Fruit fly (Drosophila melanogaster) whole organism, embryonic: ENCODE measurements around the gene Cyp18a1.

ENCODE experiments used
- Ada2b ChIP-seq: fragments of 200-800 bp; sonication (Bioruptor generic); IDR thresholded peaks from 2 replicates; pipeline ENCODE4 v1.3.6; 2022; ENCODE audit warnings: missing biosample characterization, missing genetic modification characterization
- Blimp-1 ChIP-seq: fragments of 200-800 bp; sonication (Bioruptor generic); optimal IDR thresholded peaks from 3 replicates; lab custom pipeline; 2018; ENCODE audit warnings: missing biosample characterization, missing genetic modification characterization, mild to moderate bottlenecking, moderate library complexity, missing genetic modification reagents
- CG11247 ChIP-seq: fragments of 200-800 bp; sonication (Bioruptor generic); IDR thresholded peaks from 2 replicates; pipeline ENCODE4 v1.3.6; 2022; ENCODE audit warnings: missing biosample characterization, missing genetic modification characterization
- CG11504 ChIP-seq: fragments of 200-800 bp; sonication (Bioruptor generic); optimal IDR thresholded peaks from 3 replicates; lab custom pipeline; 2019; ENCODE audit warnings: missing biosample characterization, mild to moderate bottlenecking, missing genetic modification characterization, moderate library complexity
- CG12659 ChIP-seq: fragments of 200-800 bp; sonication (Bioruptor generic); optimal IDR thresholded peaks from 3 replicates; lab custom pipeline; 2017; ENCODE audit warnings: mild to moderate bottlenecking, missing biosample characterization, missing genetic modification reagents, missing genetic modification characterization
- CG15696 ChIP-seq: fragments of 200-800 bp; sonication (Bioruptor generic); optimal IDR thresholded peaks from 2 replicates; lab custom pipeline; 2019; ENCODE audit warnings: missing biosample characterization, mild to moderate bottlenecking, missing genetic modification characterization, moderate library complexity
- CG17186 ChIP-seq: fragments of 200-800 bp; sonication (Bioruptor generic); optimal IDR thresholded peaks from 3 replicates; lab custom pipeline; 2017; ENCODE audit warnings: missing biosample characterization, missing genetic modification reagents, missing genetic modification characterization
- CG1792 ChIP-seq: fragments of 200-800 bp; sonication (Bioruptor generic); optimal IDR thresholded peaks from 2 replicates; lab custom pipeline; 2016; ENCODE audit warnings: missing biosample characterization, missing genetic modification characterization
- CG18599 ChIP-seq: fragments of 200-800 bp; sonication (Bioruptor generic); optimal IDR thresholded peaks from 3 replicates; lab custom pipeline; 2017; ENCODE audit warnings: missing biosample characterization, missing genetic modification characterization, mild to moderate bottlenecking, moderate library complexity, missing genetic modification reagents
- CG34224 ChIP-seq: fragments of 200-800 bp; sonication (Bioruptor generic); IDR thresholded peaks from 3 replicates; pipeline ENCODE4 v1.3.6; 2022; ENCODE audit warnings: missing biosample characterization, missing genetic modification characterization; ENCODE audit not compliant: partially characterized antibody
- CG42726 ChIP-seq: fragments of 200-800 bp; sonication (Bioruptor generic); IDR thresholded peaks from 2 replicates; pipeline ENCODE4 v1.3.6; 2022; ENCODE audit warnings: missing biosample characterization, missing genetic modification characterization; ENCODE audit not compliant: partially characterized antibody
- CG4707 ChIP-seq: fragments of 200-800 bp; sonication (Bioruptor generic); optimal IDR thresholded peaks from 2 replicates; lab custom pipeline; 2018; ENCODE audit warnings: missing biosample characterization, mild to moderate bottlenecking, missing genetic modification characterization, moderate library complexity
- CG5245 ChIP-seq: fragments of 200-800 bp; sonication (Bioruptor generic); optimal IDR thresholded peaks from 3 replicates; lab custom pipeline; 2016; ENCODE audit warnings: missing biosample characterization, missing genetic modification characterization
- CG8944 ChIP-seq: fragments of 200-800 bp; sonication (Bioruptor generic); optimal IDR thresholded peaks from 3 replicates; lab custom pipeline; 2016; ENCODE audit warnings: missing biosample characterization, missing genetic modification characterization
- CoRest ChIP-seq: fragments of 200-800 bp; sonication (Bioruptor generic); optimal IDR thresholded peaks from 3 replicates; lab custom pipeline; 2018; ENCODE audit warnings: missing biosample characterization, mild to moderate bottlenecking, missing genetic modification characterization, moderate library complexity
- D19B ChIP-seq: fragments of 200-800 bp; sonication (Bioruptor generic); optimal IDR thresholded peaks from 2 replicates; lab custom pipeline; 2017; ENCODE audit warnings: missing biosample characterization, mild to moderate bottlenecking, missing genetic modification characterization
- Drgx ChIP-seq: fragments of 200-800 bp; sonication (Bioruptor generic); IDR thresholded peaks from 2 replicates; pipeline ENCODE4 v1.3.6; 2022; ENCODE audit warnings: missing biosample characterization, missing genetic modification characterization
- E2f1 ChIP-seq: fragments of 200-800 bp; sonication (Bioruptor generic); IDR thresholded peaks from 2 replicates; pipeline ENCODE4 v1.3.6; 2022; ENCODE audit warnings: missing biosample characterization, missing genetic modification characterization
- H2.0 ChIP-seq: fragments of 200-800 bp; sonication (Bioruptor generic); IDR thresholded peaks from 2 replicates; pipeline ENCODE4 v1.3.6; 2022; ENCODE audit warnings: missing biosample characterization, missing genetic modification characterization
- HmgD ChIP-seq: fragments of 200-800 bp; sonication (Bioruptor generic); optimal IDR thresholded peaks from 3 replicates; lab custom pipeline; 2016; ENCODE audit warnings: missing biosample characterization, missing genetic modification characterization
- Kr ChIP-seq: fragments of 200-800 bp; sonication (Bioruptor generic); optimal IDR thresholded peaks from 2 replicates; lab custom pipeline; 2017; ENCODE audit warnings: missing biosample characterization, mild to moderate bottlenecking, missing genetic modification characterization
- MESR4 ChIP-seq: fragments of 200-800 bp; sonication (Bioruptor generic); optimal IDR thresholded peaks from 2 replicates; lab custom pipeline; 2018; ENCODE audit warnings: missing biosample characterization, mild to moderate bottlenecking, missing genetic modification characterization, moderate library complexity
- Med ChIP-seq: fragments of 200-800 bp; sonication (Bioruptor generic); peaks from one replicate; lab custom pipeline; 2016; ENCODE audit warnings: missing biosample characterization, missing genetic modification characterization, mild to moderate bottlenecking, inconsistent platforms, moderate library complexity
- Mrtf ChIP-seq: fragments of 200-800 bp; sonication (Bioruptor generic); IDR thresholded peaks from 3 replicates; pipeline ENCODE4 v1.3.6; 2022; ENCODE audit warnings: missing biosample characterization, missing genetic modification characterization
- Nf-YC ChIP-seq: fragments of 200-800 bp; optimal IDR thresholded peaks from 3 replicates; lab custom pipeline; 2019; ENCODE audit warnings: missing biosample characterization, mild to moderate bottlenecking, missing genetic modification characterization, moderate library complexity
- Poxn ChIP-seq: fragments of 200-800 bp; sonication (Bioruptor generic); IDR thresholded peaks from 2 replicates; pipeline ENCODE4 v1.3.6; 2022; ENCODE audit warnings: missing biosample characterization, missing genetic modification characterization
- Usf ChIP-seq: fragments of 200-800 bp; sonication (Bioruptor generic); optimal IDR thresholded peaks from 2 replicates; lab custom pipeline; 2017; ENCODE audit warnings: missing genotype, missing biosample characterization, missing genetic modification characterization
- abd-A ChIP-seq: fragments of 200-800 bp; sonication (Bioruptor generic); optimal IDR thresholded peaks from 3 replicates; lab custom pipeline; 2019; ENCODE audit warnings: missing biosample characterization, mild to moderate bottlenecking, missing genetic modification characterization, moderate library complexity
- bsh ChIP-seq, 2 experiments: fragments of 200-800 bp; sonication (Bioruptor generic); optimal IDR thresholded peaks; 2 replicates each; lab custom pipeline; 2017 to 2018; ENCODE audit warnings: mild to moderate bottlenecking in 2 of 2, missing biosample characterization in 2 of 2, missing genetic modification characterization in 2 of 2, moderate library complexity in 1 of 2
- cato ChIP-seq: fragments of 200-800 bp; sonication (Bioruptor generic); optimal IDR thresholded peaks from 2 replicates; lab custom pipeline; 2016; ENCODE audit warnings: missing biosample characterization, missing genetic modification characterization, borderline replicate concordance
- ems ChIP-seq: fragments of 200-800 bp; sonication (Bioruptor generic); optimal IDR thresholded peaks from 3 replicates; lab custom pipeline; 2016; ENCODE audit warnings: missing biosample characterization, missing genetic modification characterization
- exex ChIP-seq: fragments of 200-800 bp; sonication (Bioruptor generic); optimal IDR thresholded peaks from 4 replicates; lab custom pipeline; 2018; ENCODE audit warnings: missing biosample characterization, mild to moderate bottlenecking, missing genetic modification characterization, moderate library complexity
- gcm2 ChIP-seq: fragments of 200-800 bp; sonication (Bioruptor generic); optimal IDR thresholded peaks from 2 replicates; lab custom pipeline; 2016; ENCODE audit warnings: missing biosample characterization, missing genetic modification characterization
- gem ChIP-seq: fragments of 200-800 bp; sonication (Bioruptor generic); optimal IDR thresholded peaks from 2 replicates; lab custom pipeline; 2019; ENCODE audit warnings: missing biosample characterization, mild to moderate bottlenecking, missing genetic modification characterization, moderate library complexity
- grau ChIP-seq: fragments of 200-800 bp; optimal IDR thresholded peaks from 3 replicates; lab custom pipeline; 2019; ENCODE audit warnings: missing biosample characterization, mild to moderate bottlenecking, missing genetic modification characterization, moderate library complexity
- kay ChIP-seq: fragments of 200-800 bp; sonication (Bioruptor generic); optimal IDR thresholded peaks from 2 replicates; lab custom pipeline; 2016; ENCODE audit warnings: missing biosample characterization, missing genetic modification characterization
- knrl ChIP-seq: fragments of 200-800 bp; sonication (Bioruptor generic); IDR thresholded peaks from 3 replicates; pipeline ENCODE4 v1.3.6; 2022; ENCODE audit warnings: missing biosample characterization, missing genetic modification characterization; ENCODE audit not compliant: partially characterized antibody
- mld ChIP-seq: fragments of 200-800 bp; sonication (Bioruptor generic); IDR thresholded peaks from 3 replicates; pipeline ENCODE4 v1.3.6; 2022; ENCODE audit warnings: missing biosample characterization, missing genetic modification characterization; ENCODE audit not compliant: partially characterized antibody
- odd ChIP-seq: fragments of 200-800 bp; sonication (Bioruptor generic); optimal IDR thresholded peaks from 2 replicates; lab custom pipeline; 2017; ENCODE audit warnings: missing biosample characterization, mild to moderate bottlenecking, missing genetic modification characterization
- onecut ChIP-seq: fragments of 200-800 bp; sonication (Bioruptor generic); IDR thresholded peaks from 2 replicates; pipeline ENCODE4 v1.3.6; 2022; ENCODE audit warnings: missing biosample characterization, missing genetic modification characterization
- rib ChIP-seq: fragments of 200-800 bp; sonication (Bioruptor generic); IDR thresholded peaks from 2 replicates; pipeline ENCODE4 v1.3.6; 2022; ENCODE audit warnings: missing biosample characterization, missing genetic modification characterization
- stwl ChIP-seq: fragments of 200-800 bp; sonication (Bioruptor generic); optimal IDR thresholded peaks from 3 replicates; lab custom pipeline; 2018; ENCODE audit warnings: missing biosample characterization, mild to moderate bottlenecking, missing genetic modification characterization, moderate library complexity
- tin ChIP-seq: fragments of 200-800 bp; sonication (Bioruptor generic); optimal IDR thresholded peaks from 3 replicates; lab custom pipeline; 2016; ENCODE audit warnings: missing biosample characterization, missing genetic modification characterization
- tna ChIP-seq: fragments of 200-800 bp; sonication (Bioruptor generic); IDR thresholded peaks from 2 replicates; pipeline ENCODE4 v1.3.6; 2022; ENCODE audit warnings: missing biosample characterization, missing genetic modification characterization; ENCODE audit not compliant: partially characterized antibody
- tup ChIP-seq: fragments of 200-800 bp; sonication (Bioruptor generic); optimal IDR thresholded peaks from 2 replicates; lab custom pipeline; 2016; ENCODE audit warnings: missing biosample characterization, mild to moderate bottlenecking, missing genetic modification characterization, moderate library complexity
- unpg ChIP-seq: fragments of 200-800 bp; sonication (Bioruptor generic); optimal IDR thresholded peaks from 3 replicates; lab custom pipeline; 2018; ENCODE audit warnings: missing biosample characterization, mild to moderate bottlenecking, missing genetic modification characterization, moderate library complexity
- wek ChIP-seq: fragments of 200-800 bp; sonication (Bioruptor generic); optimal IDR thresholded peaks from 3 replicates; lab custom pipeline; 2018; ENCODE audit warnings: missing biosample characterization, mild to moderate bottlenecking, missing genetic modification characterization, moderate library complexity

The Cyp18a1 gene

dm6 chrX:18646855-18647699, 45.8 kb downstream of the Cyp18a1 start, which contains the start of gene Rip11 (continued):
- TF ChIP-seq D19B (GFP tag; lab: Kevin White, UChicago) (no peak), stwl (tag; lab: Kevin White, UChicago) (no peak), bsh (GFP tag; optimal IDR thresholded peaks at IDR 0.05; lab: Kevin White, UChicago) (peak in 1 of 2 experiments; percentile 64), CG1792 (GFP tag; lab: Kevin White, UChicago) (no peak), grau (peak; percentile 17), rib (GFP tag; lab: Robert Waterston, UW) (0 out of 2 replicates have a peak, but pooled peaks have one; percentile 13), unpg (GFP tag; lab: Kevin White, UChicago) (peak; percentile 21), CG12659 (GFP tag; lab: Kevin White, UChicago) (peak; percentile 17), onecut (GFP tag; lab: Robert Waterston, UW) (peak; percentile 48), CG17186 (GFP tag; lab: Kevin White, UChicago) (peak; percentile 70), wek (GFP tag; lab: Kevin White, UChicago) (no peak), gem (tag; lab: Kevin White, UChicago) (no peak), CG34224 (GFP tag; lab: Robert Waterston, UW) (0 out of 3 replicates have a peak, but pooled peaks have one; percentile 8), tup (GFP tag; lab: Kevin White, UChicago) (no peak), abd-A (tag; lab: Kevin White, UChicago) (no peak), cato (GFP tag; lab: Kevin White, UChicago) (no peak), Usf (GFP tag; lab: Kevin White, UChicago) (no peak), HmgD (GFP tag; lab: Kevin White, UChicago) (peak; percentile 22), Blimp-1 (GFP tag; lab: Kevin White, UChicago) (peak; percentile 52), tna (GFP tag; lab: Robert Waterston, UW) (no peak), exex (tag; lab: Kevin White, UChicago) (no peak), CG11504 (tag; lab: Kevin White, UChicago) (peak; percentile 12), CG42726 (GFP tag; lab: Robert Waterston, UW) (peak; percentile 59), odd (GFP tag; lab: Kevin White, UChicago) (peak; percentile 4), CG8944 (peak; percentile 0), CG5245 (peak; percentile 44), ems (GFP tag; lab: Kevin White, UChicago) (no peak), CG4707 (GFP tag; lab: Kevin White, UChicago) (no peak), Ada2b (GFP tag; lab: Robert Waterston, UW) (peak; percentile 39; the same call in 1 of the 2 replicates), Med (GFP tag; lab: Kevin White, UChicago) (peak; percentile 80), MESR4 (GFP tag; lab: Kevin White, UChicago) (peak; percentile 67), kay (no peak), Nf-YC (tag; lab: Kevin White, UChicago) (peak; percentile 0), Drgx (GFP tag; lab: Robert Waterston, UW) (peak; percentile 78), H2.0 (peak; percentile 36), knrl (GFP tag; lab: Robert Waterston, UW) (no peak), Poxn (no peak), Mrtf (peak; percentile 43; the same call in 1 of the 3 replicates), E2f1 (no peak), CoRest (tag; lab: Kevin White, UChicago) (peak; percentile 12), gcm2 (GFP tag; lab: Kevin White, UChicago) (peak; percentile 46), tin (peak; percentile 25), Kr (GFP tag; lab: Kevin White, UChicago) (no peak), CG18599 (GFP tag; lab: Kevin White, UChicago) (no peak), CG11247 (GFP tag; lab: Robert Waterston, UW) (no peak), mld (GFP tag; lab: Robert Waterston, UW) (no peak), CG15696 (peak; percentile 5)
